Fruit fly (Drosophila melanogaster) whole organism, embryonic: Measurements from ENCODE around the gene CG4983.

Experiments used
- Antp ChIP-seq: fragments of 200-800 bp; sonication (Bioruptor generic); optimal IDR thresholded peaks from 3 replicates; lab custom pipeline; 2016; ENCODE audit warnings: missing biosample characterization, missing genetic modification characterization
- BtbVII ChIP-seq: fragments of 200-800 bp; sonication (Bioruptor generic); optimal IDR thresholded peaks from 3 replicates; lab custom pipeline; 2017; ENCODE audit warnings: missing biosample characterization, mild to moderate bottlenecking, missing genetic modification characterization
- Bteb2 ChIP-seq: fragments of 200-800 bp; sonication (Bioruptor generic); optimal IDR thresholded peaks from 2 replicates; lab custom pipeline; 2016; ENCODE audit warnings: missing biosample characterization, missing genetic modification characterization
- CG10543 ChIP-seq: fragments of 200-800 bp; sonication (Bioruptor generic); optimal IDR thresholded peaks from 3 replicates; lab custom pipeline; 2017; ENCODE audit warnings: missing biosample characterization, mild to moderate bottlenecking, missing genetic modification characterization, moderate library complexity
- CG10654 ChIP-seq: fragments of 200-800 bp; sonication (Bioruptor generic); optimal IDR thresholded peaks from 2 replicates; lab custom pipeline; 2016; ENCODE audit warnings: missing biosample characterization, missing genetic modification characterization
- CG11398 ChIP-seq: fragments of 200-800 bp; sonication (Bioruptor generic); optimal IDR thresholded peaks from 2 replicates; lab custom pipeline; 2016; ENCODE audit warnings: missing biosample characterization, missing genetic modification characterization
- CG12155 ChIP-seq: fragments of 200-800 bp; sonication (Bioruptor generic); optimal IDR thresholded peaks from 3 replicates; lab custom pipeline; 2016; ENCODE audit warnings: missing biosample characterization, missing genetic modification characterization
- CG12299 ChIP-seq: fragments of 200-800 bp; sonication (Bioruptor generic); optimal IDR thresholded peaks from 2 replicates; lab custom pipeline; 2018; ENCODE audit warnings: missing biosample characterization, mild to moderate bottlenecking, missing genetic modification characterization
- CG14667 ChIP-seq: fragments of 200-800 bp; sonication (Bioruptor generic); IDR thresholded peaks from 2 replicates; pipeline ENCODE4 v1.3.6; 2022; ENCODE audit warnings: missing biosample characterization, missing genetic modification characterization
- CG17568 ChIP-seq: fragments of 200-800 bp; sonication (Bioruptor generic); optimal IDR thresholded peaks from 2 replicates; lab custom pipeline; 2018; ENCODE audit warnings: missing biosample characterization, mild to moderate bottlenecking, missing genetic modification characterization, moderate library complexity
- CG2875 ChIP-seq: fragments of 200-800 bp; sonication (Bioruptor generic); optimal IDR thresholded peaks from 2 replicates; lab custom pipeline; 2017; ENCODE audit warnings: missing biosample characterization, mild to moderate bottlenecking, missing genetic modification characterization, missing genetic modification reagents
- CG2889 ChIP-seq: fragments of 200-800 bp; sonication (Bioruptor generic); IDR thresholded peaks from 3 replicates; pipeline ENCODE4 v1.3.6; 2022; ENCODE audit warnings: missing biosample characterization, missing genetic modification characterization
- CG3407 ChIP-seq: fragments of 200-800 bp; sonication (Bioruptor generic); optimal IDR thresholded peaks from 2 replicates; lab custom pipeline; 2018; ENCODE audit warnings: missing biosample characterization, mild to moderate bottlenecking, missing genetic modification characterization
- CG3995 ChIP-seq: fragments of 200-800 bp; sonication (Bioruptor generic); optimal IDR thresholded peaks from 3 replicates; lab custom pipeline; 2016; ENCODE audit warnings: missing biosample characterization, missing genetic modification characterization
- CG4328 ChIP-seq: fragments of 200-800 bp; sonication (Bioruptor generic); optimal IDR thresholded peaks from 3 replicates; lab custom pipeline; 2017; ENCODE audit warnings: missing biosample characterization, missing genetic modification reagents, missing genetic modification characterization
- CG4854 ChIP-seq: fragments of 200-800 bp; sonication (Bioruptor generic); optimal IDR thresholded peaks from 2 replicates; lab custom pipeline; 2016; ENCODE audit warnings: missing biosample characterization, missing genetic modification characterization, inconsistent platforms
- CG5953 ChIP-seq: fragments of 200-800 bp; sonication (Bioruptor generic); IDR thresholded peaks from 2 replicates; pipeline ENCODE4 v1.3.6; 2022; ENCODE audit warnings: missing biosample characterization, missing genetic modification characterization
- CG6791 ChIP-seq: fragments of 200-800 bp; sonication (Bioruptor generic); IDR thresholded peaks from 3 replicates; pipeline ENCODE4 v1.3.6; 2022; ENCODE audit warnings: missing biosample characterization, missing genetic modification characterization; ENCODE audit not compliant: partially characterized antibody
- CG6813 ChIP-seq: fragments of 200-800 bp; sonication (Bioruptor generic); optimal IDR thresholded peaks from 2 replicates; lab custom pipeline; 2017; ENCODE audit warnings: missing biosample characterization, missing genetic modification characterization, mild to moderate bottlenecking, moderate library complexity, missing genetic modification reagents
- CG7357 ChIP-seq: fragments of 200-800 bp; sonication (Bioruptor generic); IDR thresholded peaks from 3 replicates; pipeline ENCODE4 v1.3.6; 2022; ENCODE audit warnings: missing biosample characterization, missing genetic modification characterization
- CG8290 ChIP-seq, 3 experiments: fragments of 200-800 bp; sonication (Bioruptor generic); optimal IDR thresholded peaks; 2 replicates each; lab custom pipeline; 2016 to 2019; ENCODE audit warnings: missing biosample characterization in 3 of 3, missing genetic modification characterization in 3 of 3, mild to moderate bottlenecking in 2 of 3, moderate library complexity in 1 of 3
- Chrac-16 ChIP-seq: fragments of 200-800 bp; sonication (Bioruptor generic); optimal IDR thresholded peaks from 3 replicates; lab custom pipeline; 2016; ENCODE audit warnings: missing biosample characterization, missing genetic modification characterization
- Deaf1 ChIP-seq: fragments of 200-800 bp; optimal IDR thresholded peaks from 3 replicates; lab custom pipeline; 2019; ENCODE audit warnings: missing biosample characterization, mild to moderate bottlenecking, missing genetic modification characterization, moderate library complexity
- Dll ChIP-seq: fragments of 200-800 bp; sonication (Bioruptor generic); IDR thresholded peaks from 4 replicates; pipeline ENCODE4 v1.3.6; 2022; ENCODE audit warnings: missing biosample characterization, missing genetic modification characterization; ENCODE audit not compliant: partially characterized antibody
- Ets97D ChIP-seq: fragments of 200-800 bp; sonication (Bioruptor generic); optimal IDR thresholded peaks from 3 replicates; lab custom pipeline; 2016; ENCODE audit warnings: missing biosample characterization, missing genetic modification characterization
- Hmr ChIP-seq: fragments of 200-800 bp; sonication (Bioruptor generic); optimal IDR thresholded peaks from 3 replicates; lab custom pipeline; 2017; ENCODE audit warnings: mild to moderate bottlenecking, missing biosample characterization, missing genetic modification reagents, missing genetic modification characterization
- Hr51 ChIP-seq, 2 experiments: fragments of 200-800 bp; sonication (Bioruptor generic); optimal IDR thresholded peaks; 2 replicates in 1 of 2; 3 replicates in 1 of 2; lab custom pipeline; 2016 to 2018; ENCODE audit warnings: missing biosample characterization in 2 of 2, missing genetic modification characterization in 2 of 2, mild to moderate bottlenecking in 1 of 2, moderate library complexity in 1 of 2
- Neu2 ChIP-seq: fragments of 200-800 bp; sonication (Bioruptor generic); optimal IDR thresholded peaks from 3 replicates; lab custom pipeline; 2016; ENCODE audit warnings: missing biosample characterization, missing genetic modification characterization, borderline replicate concordance
- Nf-YA ChIP-seq: fragments of 200-800 bp; sonication (Bioruptor generic); IDR thresholded peaks from 2 replicates; pipeline ENCODE4 v1.3.6; 2022; ENCODE audit warnings: missing biosample characterization, missing genetic modification characterization
- Nf-YB ChIP-seq: fragments of 200-800 bp; sonication (Bioruptor generic); optimal IDR thresholded peaks from 3 replicates; lab custom pipeline; 2019; ENCODE audit warnings: missing biosample characterization, mild to moderate bottlenecking, missing genetic modification characterization, moderate library complexity
- Optix ChIP-seq: fragments of 200-800 bp; sonication (Bioruptor generic); IDR thresholded peaks from 3 replicates; pipeline ENCODE4 v1.3.6; 2022; ENCODE audit warnings: missing biosample characterization, missing genetic modification characterization
- Pdp1 ChIP-seq, 2 experiments: fragments of 200-800 bp; sonication (Bioruptor generic); optimal IDR thresholded peaks; 3 replicates each; lab custom pipeline; 2016; ENCODE audit warnings: missing biosample characterization in 2 of 2, missing genetic modification characterization in 2 of 2, mild to moderate bottlenecking in 1 of 2, moderate library complexity in 1 of 2
- Spps ChIP-seq: fragments of 200-800 bp; sonication (Bioruptor generic); optimal IDR thresholded peaks from 2 replicates; lab custom pipeline; 2018; ENCODE audit warnings: missing biosample characterization, mild to moderate bottlenecking, missing genetic modification characterization
- Usf ChIP-seq: fragments of 200-800 bp; sonication (Bioruptor generic); optimal IDR thresholded peaks from 2 replicates; lab custom pipeline; 2017; ENCODE audit warnings: missing genotype, missing biosample characterization, missing genetic modification characterization
- Vsx1 ChIP-seq: fragments of 200-800 bp; sonication (Bioruptor generic); optimal IDR thresholded peaks from 2 replicates; lab custom pipeline; 2017; ENCODE audit warnings: missing biosample characterization, mild to moderate bottlenecking, missing genetic modification characterization, missing genetic modification reagents
- al ChIP-seq: fragments of 200-800 bp; sonication (Bioruptor generic); IDR thresholded peaks from 2 replicates; pipeline ENCODE4 v1.3.6; 2022; ENCODE audit warnings: missing biosample characterization, missing genetic modification characterization
- aop ChIP-seq: fragments of 200-800 bp; sonication (Bioruptor generic); IDR thresholded peaks from 2 replicates; pipeline ENCODE4 v1.3.6; 2022; ENCODE audit warnings: missing biosample characterization, missing genetic modification characterization
- da ChIP-seq: fragments of 200-800 bp; sonication (Bioruptor generic); optimal IDR thresholded peaks from 2 replicates; lab custom pipeline; 2016; ENCODE audit warnings: missing biosample characterization, missing genetic modification characterization
- exex ChIP-seq: fragments of 200-800 bp; sonication (Bioruptor generic); optimal IDR thresholded peaks from 4 replicates; lab custom pipeline; 2018; ENCODE audit warnings: missing biosample characterization, mild to moderate bottlenecking, missing genetic modification characterization, moderate library complexity
- hth ChIP-seq: fragments of >200 bp; optimal IDR thresholded peaks from 2 replicates; lab custom pipeline; 2017; ENCODE audit warnings: inconsistent platforms
- inv ChIP-seq: fragments of 200-800 bp; sonication (Bioruptor generic); IDR thresholded peaks from 2 replicates; pipeline ENCODE4 v1.3.6; 2022; ENCODE audit warnings: missing biosample characterization, missing genetic modification characterization; ENCODE audit not compliant: partially characterized antibody
- jumu ChIP-seq: fragments of 200-800 bp; sonication (Bioruptor generic); optimal IDR thresholded peaks from 3 replicates; lab custom pipeline; 2016; ENCODE audit warnings: missing biosample characterization, missing genetic modification characterization
- maf-S ChIP-seq: fragments of 200-800 bp; sonication (Bioruptor generic); optimal IDR thresholded peaks from 2 replicates; lab custom pipeline; 2016; ENCODE audit warnings: missing biosample characterization, missing genetic modification characterization
- mam ChIP-seq: fragments of 200-800 bp; sonication (Bioruptor generic); optimal IDR thresholded peaks from 3 replicates; lab custom pipeline; 2016; ENCODE audit warnings: missing biosample characterization, missing genetic modification characterization
- nerfin-2 ChIP-seq: fragments of 200-800 bp; sonication (Bioruptor generic); IDR thresholded peaks from 2 replicates; pipeline ENCODE4 v1.3.6; 2022; ENCODE audit warnings: missing biosample characterization, missing genetic modification characterization; ENCODE audit not compliant: partially characterized antibody
- p53 ChIP-seq: fragments of 200-800 bp; sonication (Bioruptor generic); optimal IDR thresholded peaks from 2 replicates; lab custom pipeline; 2016; ENCODE audit warnings: missing biosample characterization, missing genetic modification characterization
- peb ChIP-seq: fragments of 200-800 bp; sonication (Bioruptor generic); IDR thresholded peaks from 2 replicates; pipeline ENCODE4 v1.3.6; 2022; ENCODE audit warnings: missing biosample characterization, missing genetic modification characterization
- rib ChIP-seq: fragments of 200-800 bp; sonication (Bioruptor generic); IDR thresholded peaks from 2 replicates; pipeline ENCODE4 v1.3.6; 2022; ENCODE audit warnings: missing biosample characterization, missing genetic modification characterization
- slbo ChIP-seq: fragments of 200-800 bp; sonication (Bioruptor generic); IDR thresholded peaks from 2 replicates; pipeline ENCODE4 v1.3.6; 2022; ENCODE audit warnings: missing biosample characterization, missing genetic modification characterization
- slp2 ChIP-seq: fragments of 200-800 bp; sonication (Bioruptor generic); optimal IDR thresholded peaks from 2 replicates; lab custom pipeline; 2016; ENCODE audit warnings: missing biosample characterization, missing genetic modification characterization
- trh ChIP-seq: fragments of 200-800 bp; sonication (Bioruptor generic); optimal IDR thresholded peaks from 2 replicates; lab custom pipeline; 2016; ENCODE audit warnings: missing biosample characterization, missing genetic modification characterization
- twi ChIP-seq: fragments of 200-800 bp; optimal IDR thresholded peaks from 2 replicates; lab custom pipeline; 2019; ENCODE audit warnings: missing biosample characterization, mild to moderate bottlenecking, missing genetic modification characterization, moderate library complexity

Gene CG4983

dm6 chr2L:11701819-11702218 is 49.6 kb downstream of the CG4983 start (continued):
- no peak for TF ChIP-seq slp2 (GFP tag; lab: Kevin White, UChicago)
- TF ChIP-seq p53, result no peak
- TF ChIP-seq twi (tag; lab: Kevin White, UChicago), result no peak
- no peak for TF ChIP-seq Vsx1 (GFP tag; lab: Kevin White, UChicago)
- no peak for TF ChIP-seq trh
- TF ChIP-seq Usf (GFP tag; lab: Kevin White, UChicago), result no peak
- no peak for TF ChIP-seq BtbVII
- TF ChIP-seq CG2889 (GFP tag; lab: Robert Waterston, UW), result no peak
- TF ChIP-seq CG4854, result no peak
- TF ChIP-seq Pdp1 (GFP tag; optimal IDR thresholded peaks at IDR 0.05; lab: Kevin White, UChicago), result no peak
- no peak for TF ChIP-seq CG3995 (GFP tag; lab: Kevin White, UChicago)
- no peak for TF ChIP-seq CG8290 (GFP tag; optimal IDR thresholded peaks at IDR 0.05; lab: Kevin White, UChicago)
- no peak for TF ChIP-seq CG8290 (tag; optimal IDR thresholded peaks at IDR 0.05; lab: Kevin White, UChicago)
- no peak for TF ChIP-seq hth
- no peak for TF ChIP-seq CG3407 (GFP tag; lab: Kevin White, UChicago)
- TF ChIP-seq CG7357, result no peak
- no peak for TF ChIP-seq CG12155
- no peak for TF ChIP-seq CG6813 (GFP tag; lab: Kevin White, UChicago)
- no peak for TF ChIP-seq CG2875 (GFP tag; lab: Kevin White, UChicago)
- peak; percentile 56 for TF ChIP-seq slbo (GFP tag; lab: Robert Waterston, UW)
- TF ChIP-seq al (GFP tag; lab: Robert Waterston, UW), result no peak
- TF ChIP-seq Neu2 (GFP tag; lab: Kevin White, UChicago), result no peak
- no peak for TF ChIP-seq Ets97D (GFP tag; lab: Kevin White, UChicago)
- no peak for TF ChIP-seq Dll (GFP tag; lab: Robert Waterston, UW)
- TF ChIP-seq da (GFP tag; lab: Kevin White, UChicago), result no peak
- no peak for TF ChIP-seq CG5953 (GFP tag; lab: Robert Waterston, UW)
- no peak for TF ChIP-seq Nf-YB (GFP tag; lab: Kevin White, UChicago)
- no peak for TF ChIP-seq exex (tag; lab: Kevin White, UChicago)
- TF ChIP-seq mam (GFP tag; lab: Kevin White, UChicago), result no peak
- no peak for TF ChIP-seq inv (GFP tag; lab: Robert Waterston, UW)
- no peak for TF ChIP-seq CG6791 (GFP tag; lab: Robert Waterston, UW)
- TF ChIP-seq Hmr (GFP tag; lab: Kevin White, UChicago), result peak; percentile 24
- no peak for TF ChIP-seq CG11398 (GFP tag; lab: Kevin White, UChicago)
- TF ChIP-seq Spps (tag; lab: Kevin White, UChicago), result no peak
- no peak for TF ChIP-seq Chrac-16 (GFP tag; lab: Kevin White, UChicago)
- TF ChIP-seq CG14667 (GFP tag; lab: Robert Waterston, UW), result no peak
- TF ChIP-seq CG17568, result no peak
- TF ChIP-seq jumu (GFP tag; lab: Kevin White, UChicago), result no peak
- TF ChIP-seq CG12299 (tag; lab: Kevin White, UChicago), result no peak
- no peak for TF ChIP-seq Nf-YA
- no peak for TF ChIP-seq rib (GFP tag; lab: Robert Waterston, UW)
- no peak for TF ChIP-seq aop (GFP tag; lab: Robert Waterston, UW)
- TF ChIP-seq Hr51 (GFP tag; optimal IDR thresholded peaks at IDR 0.05; lab: Kevin White, UChicago), result peak in 1 of 2 experiments; percentile 15
- TF ChIP-seq CG10543 (GFP tag; lab: Kevin White, UChicago), result no peak
- no peak for TF ChIP-seq nerfin-2 (GFP tag; lab: Robert Waterston, UW)
- TF ChIP-seq Deaf1 (tag; lab: Kevin White, UChicago), result no peak
- TF ChIP-seq Antp, result no peak
- TF ChIP-seq CG10654 (GFP tag; lab: Kevin White, UChicago), result no peak
- no peak for TF ChIP-seq Bteb2 (GFP tag; lab: Kevin White, UChicago)
- no peak for TF ChIP-seq peb (GFP tag; lab: Robert Waterston, UW)
- no peak for TF ChIP-seq maf-S (GFP tag; lab: Kevin White, UChicago)
- TF ChIP-seq Optix (GFP tag; lab: Robert Waterston, UW), result no peak
- TF ChIP-seq CG4328 (GFP tag; lab: Kevin White, UChicago), result no peak
